Fruit fly (Drosophila melanogaster) whole organism, wandering third instar larva: ENCODE measurements around the gene Gmd.

Experiments
- Abd-B ChIP-seq: fragments of >200 bp; optimal IDR thresholded peaks from 2 replicates; lab custom pipeline; 2017; ENCODE audit warnings: missing biosample characterization, missing genetic modification characterization
- CG32264 ChIP-seq: fragments of 200-800 bp; sonication (Bioruptor generic); optimal IDR thresholded peaks from 2 replicates; lab custom pipeline; 2016; ENCODE audit warnings: missing biosample characterization, missing genetic modification characterization
- CG9705 ChIP-seq: fragments of 200-800 bp; sonication (Bioruptor generic); optimal IDR thresholded peaks from 2 replicates; lab custom pipeline; 2018; ENCODE audit warnings: missing biosample characterization, mild to moderate bottlenecking, missing genetic modification characterization
- CrebA ChIP-seq: fragments of 200-800 bp; sonication (Bioruptor generic); optimal IDR thresholded peaks from 2 replicates; lab custom pipeline; 2016; ENCODE audit warnings: missing biosample characterization, mild to moderate bottlenecking, missing genetic modification characterization, borderline replicate concordance
- Dfd ChIP-seq: fragments of >200 bp; optimal IDR thresholded peaks from 2 replicates; lab custom pipeline; 2017; ENCODE audit warnings: missing biosample characterization, missing genetic modification characterization
- Dif ChIP-seq: fragments of 200-275, 200-300 bp; sonication (Bioruptor generic); optimal IDR thresholded peaks from 2 replicates; lab custom pipeline; 2018; ENCODE audit warnings: missing biosample characterization, missing genetic modification characterization; ENCODE audit not compliant: partially characterized antibody
- GATAd ChIP-seq: sonication (Bioruptor generic); optimal IDR thresholded peaks from 2 replicates; lab custom pipeline; 2016; ENCODE audit warnings: missing biosample characterization, missing genetic modification characterization
- HLH106 ChIP-seq: fragments of 200-800 bp; optimal IDR thresholded peaks from 3 replicates; lab custom pipeline; 2019; ENCODE audit warnings: missing biosample characterization, mild to moderate bottlenecking, missing genetic modification characterization, moderate library complexity
- Hnf4 ChIP-seq: fragments of 200-800 bp; sonication (Bioruptor generic); optimal IDR thresholded peaks from 2 replicates; lab custom pipeline; 2016; ENCODE audit warnings: missing biosample characterization, mild to moderate bottlenecking, missing genetic modification characterization
- Hr78 ChIP-seq: fragments of >200 bp; optimal IDR thresholded peaks from 2 replicates; lab custom pipeline; 2017; ENCODE audit warnings: missing biosample characterization, missing genetic modification characterization
- Hr83 ChIP-seq: fragments of 200-300 bp; sonication (Bioruptor generic); optimal IDR thresholded peaks from 2 replicates; lab custom pipeline; 2016; ENCODE audit warnings: missing biosample characterization, mild to moderate bottlenecking, missing genetic modification characterization, moderate library complexity; ENCODE audit not compliant: poor library complexity, severe bottlenecking
- Jra ChIP-seq: sonication (Bioruptor generic); optimal IDR thresholded peaks from 2 replicates; lab custom pipeline; 2016; ENCODE audit warnings: missing biosample characterization, missing genetic modification characterization
- Mio ChIP-seq: sonication (Bioruptor generic); optimal IDR thresholded peaks from 2 replicates; lab custom pipeline; 2016; ENCODE audit warnings: missing biosample characterization, missing genetic modification characterization
- Myc ChIP-seq: fragments of >200 bp; optimal IDR thresholded peaks from 2 replicates; lab custom pipeline; 2017
- N ChIP-seq: fragments of >200 bp; optimal IDR thresholded peaks from 2 replicates; lab custom pipeline; 2018; ENCODE audit warnings: missing biosample characterization, missing external identifiers, missing genetic modification characterization
- OdsH ChIP-seq: fragments of 200-800 bp; sonication (Bioruptor generic); optimal IDR thresholded peaks from 2 replicates; lab custom pipeline; 2016; ENCODE audit warnings: missing biosample characterization, mild to moderate bottlenecking, missing genetic modification characterization
- Rel ChIP-seq, 2 experiments: fragments of 200-800 bp; sonication (Bioruptor generic) in 1 of 2; optimal IDR thresholded peaks; 2 replicates in 1 of 2; 3 replicates in 1 of 2; lab custom pipeline; 2016 to 2019; ENCODE audit warnings: mild to moderate bottlenecking in 2 of 2, missing biosample characterization in 2 of 2, missing genetic modification characterization in 2 of 2, moderate library complexity in 1 of 2
- Sp1 ChIP-seq: fragments of 200-800 bp; sonication (Bioruptor generic); optimal IDR thresholded peaks from 3 replicates; lab custom pipeline; 2019; ENCODE audit warnings: missing biosample characterization, mild to moderate bottlenecking, missing genetic modification characterization, moderate library complexity
- Vsx2 ChIP-seq: fragments of 200-300, 225-300 bp; sonication (Bioruptor generic); optimal IDR thresholded peaks from 2 replicates; lab custom pipeline; 2018; ENCODE audit warnings: missing biosample characterization, missing genetic modification characterization; ENCODE audit not compliant: partially characterized antibody
- br ChIP-seq: fragments of 200-800 bp; sonication (Bioruptor generic); optimal IDR thresholded peaks from 2 replicates; lab custom pipeline; 2016; ENCODE audit warnings: missing biosample characterization, missing genetic modification characterization
- brk ChIP-seq: fragments of 200-800 bp; sonication (Bioruptor generic); optimal IDR thresholded peaks from 2 replicates; lab custom pipeline; 2016; ENCODE audit warnings: missing biosample characterization, mild to moderate bottlenecking, missing genetic modification characterization
- dl ChIP-seq, 2 experiments: fragments of 175-275, 200-275 bp in 1 of 2; fragments of 200-275 bp in 1 of 2; sonication (Bioruptor generic); optimal IDR thresholded peaks; lab custom pipeline; 2018; ENCODE audit warnings: mild to moderate bottlenecking in 2 of 2, missing biosample characterization in 2 of 2, missing genetic modification characterization in 2 of 2, moderate library complexity in 2 of 2; ENCODE audit not compliant: partially characterized antibody in 2 of 2, insufficient read depth in 1 of 2
- dmrt93B ChIP-seq: fragments of 200-800 bp; sonication (Bioruptor generic); optimal IDR thresholded peaks from 2 replicates; lab custom pipeline; 2018; ENCODE audit warnings: missing biosample characterization, mild to moderate bottlenecking, missing genetic modification characterization
- dsf ChIP-seq: sonication (Bioruptor generic); optimal IDR thresholded peaks from 2 replicates; lab custom pipeline; 2016; ENCODE audit warnings: missing biosample characterization, missing genetic modification characterization, borderline replicate concordance
- ey ChIP-seq: fragments of 200-800 bp; sonication (Bioruptor generic); optimal IDR thresholded peaks from 2 replicates; lab custom pipeline; 2016; ENCODE audit warnings: missing biosample characterization, missing genetic modification characterization
- foxo ChIP-seq, 2 experiments: fragments of 200-800 bp; sonication (Bioruptor generic); optimal IDR thresholded peaks; 2 replicates in 1 of 2; 3 replicates in 1 of 2; lab custom pipeline; 2016 to 2017; ENCODE audit warnings: missing biosample characterization in 2 of 2, missing genetic modification characterization in 2 of 2
- fru ChIP-seq: fragments of 200-800 bp; sonication (Bioruptor generic); optimal IDR thresholded peaks from 3 replicates; lab custom pipeline; 2016; ENCODE audit warnings: missing biosample characterization, mild to moderate bottlenecking, missing genetic modification characterization
- h ChIP-seq: fragments of 200-800 bp; sonication (Bioruptor generic); optimal IDR thresholded peaks from 3 replicates; lab custom pipeline; 2016; ENCODE audit warnings: missing biosample characterization, mild to moderate bottlenecking, missing genetic modification characterization
- jim ChIP-seq: fragments of 175-275, 200-325 bp; sonication (Bioruptor generic); optimal IDR thresholded peaks from 2 replicates; lab custom pipeline; 2016; ENCODE audit warnings: missing biosample characterization, mild to moderate bottlenecking, missing genetic modification characterization
- lola ChIP-seq: fragments of >200 bp; optimal IDR thresholded peaks from 2 replicates; lab custom pipeline; 2017; ENCODE audit warnings: missing biosample characterization, missing genetic modification characterization
- pan ChIP-seq: fragments of >200 bp; optimal IDR thresholded peaks from 2 replicates; lab custom pipeline; 2017
- psq ChIP-seq: fragments of 200-800 bp; sonication (Bioruptor generic); optimal IDR thresholded peaks from 3 replicates; lab custom pipeline; 2017; ENCODE audit warnings: missing biosample characterization, mild to moderate bottlenecking, missing genetic modification characterization, moderate library complexity
- rgr ChIP-seq: fragments of 200-800 bp; sonication (Bioruptor generic); optimal IDR thresholded peaks from 3 replicates; lab custom pipeline; 2016; ENCODE audit warnings: missing biosample characterization, mild to moderate bottlenecking, missing genetic modification characterization
- sage ChIP-seq: fragments of 200-800 bp; sonication (Bioruptor generic); optimal IDR thresholded peaks from 2 replicates; lab custom pipeline; 2016; ENCODE audit warnings: missing biosample characterization, mild to moderate bottlenecking, missing genetic modification characterization
- sv ChIP-seq: fragments of 200-800 bp; sonication (Bioruptor generic); optimal IDR thresholded peaks from 3 replicates; lab custom pipeline; 2016; ENCODE audit warnings: missing biosample characterization, missing genetic modification characterization
- tai ChIP-seq: sonication (Bioruptor generic); optimal IDR thresholded peaks from 2 replicates; lab custom pipeline; 2016; ENCODE audit warnings: missing biosample characterization, missing genetic modification characterization
- usp ChIP-seq: fragments of >200 bp; optimal IDR thresholded peaks from 2 replicates; lab custom pipeline; 2017; ENCODE audit warnings: missing biosample characterization, missing genetic modification characterization
- woc ChIP-seq: sonication (Bioruptor generic); optimal IDR thresholded peaks from 2 replicates; lab custom pipeline; 2016; ENCODE audit warnings: missing biosample characterization, mild to moderate bottlenecking, missing genetic modification characterization

Gmd gene

DNA sequence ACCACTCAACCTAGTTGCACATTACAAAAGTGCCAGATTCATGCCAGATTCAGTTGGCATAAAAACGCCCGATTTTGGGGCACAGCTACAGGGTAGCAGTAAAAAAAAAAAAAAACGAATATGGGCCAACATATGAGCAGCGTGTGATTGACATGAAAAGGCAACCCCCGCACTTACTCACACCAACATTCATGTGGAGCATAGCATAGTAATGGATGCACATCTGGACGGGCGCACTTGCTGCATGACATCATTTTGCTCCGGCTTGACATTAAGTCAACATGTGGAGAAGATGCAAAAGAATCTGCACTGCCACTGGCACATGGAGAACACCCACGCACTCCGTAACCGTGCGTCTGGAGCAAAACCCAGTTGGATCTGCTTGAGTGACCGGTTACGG is 45.8 kb upstream of the Gmd start:
- no peak for TF ChIP-seq Myc (lab: Kevin White, UChicago)
- no peak for TF ChIP-seq pan (lab: Kevin White, UChicago)
- no peak for TF ChIP-seq OdsH (GFP tag; lab: Kevin White, UChicago)
- TF ChIP-seq Rel (GFP tag; optimal IDR thresholded peaks at IDR 0.05; lab: Kevin White, UChicago) = no peak
- TF ChIP-seq Rel (tag; optimal IDR thresholded peaks at IDR 0.05; lab: Kevin White, UChicago) = no peak

DNA sequence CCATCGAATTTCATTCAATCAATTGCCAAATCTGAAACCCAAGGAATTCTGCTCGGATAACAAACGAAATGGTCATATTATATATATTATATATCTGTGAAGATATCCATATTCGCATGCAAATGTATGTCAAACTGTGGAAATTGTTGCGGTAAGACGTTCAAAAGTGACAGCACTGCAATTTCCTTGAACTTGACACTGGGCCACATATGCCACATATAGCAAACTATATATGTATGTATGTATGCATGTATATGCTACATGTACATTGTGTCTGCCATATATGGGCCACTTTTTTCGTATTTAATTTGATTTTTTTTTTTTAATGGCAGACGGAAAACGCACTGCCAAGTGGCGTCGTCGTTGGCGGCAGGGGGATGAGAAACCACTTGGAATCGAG is 43.7 kb upstream of the Gmd start:
- TF ChIP-seq rgr (GFP tag; lab: Kevin White, UChicago) (no peak), fru (GFP tag; lab: Kevin White, UChicago) (no peak), Jra (GFP tag; lab: Kevin White, UChicago) (no peak), Dif (no peak), Vsx2 (GFP tag; lab: Kevin White, UChicago) (no peak), Hr78 (GFP tag; lab: Kevin White, UChicago) (no peak), foxo (GFP tag; optimal IDR thresholded peaks at IDR 0.05; lab: Kevin White, UChicago) (no peak), woc (GFP tag; lab: Kevin White, UChicago) (no peak), dl (GFP tag; optimal IDR thresholded peaks at IDR 0.05; lab: Kevin White, UChicago; ENCODE audit: insufficient read depth in 1 of 2, partially characterized antibody in 2 of 2) (no peak), OdsH (GFP tag; lab: Kevin White, UChicago) (no peak), lola (no peak), CG9705 (GFP tag; lab: Kevin White, UChicago) (no peak), brk (GFP tag; lab: Kevin White, UChicago) (no peak), Myc (lab: Kevin White, UChicago) (no peak), pan (lab: Kevin White, UChicago) (no peak), usp (GFP tag; lab: Kevin White, UChicago) (no peak), HLH106 (tag; lab: Kevin White, UChicago) (no peak), Hnf4 (GFP tag; lab: Kevin White, UChicago) (no peak), Sp1 (GFP tag; lab: Kevin White, UChicago) (no peak)

DNA sequence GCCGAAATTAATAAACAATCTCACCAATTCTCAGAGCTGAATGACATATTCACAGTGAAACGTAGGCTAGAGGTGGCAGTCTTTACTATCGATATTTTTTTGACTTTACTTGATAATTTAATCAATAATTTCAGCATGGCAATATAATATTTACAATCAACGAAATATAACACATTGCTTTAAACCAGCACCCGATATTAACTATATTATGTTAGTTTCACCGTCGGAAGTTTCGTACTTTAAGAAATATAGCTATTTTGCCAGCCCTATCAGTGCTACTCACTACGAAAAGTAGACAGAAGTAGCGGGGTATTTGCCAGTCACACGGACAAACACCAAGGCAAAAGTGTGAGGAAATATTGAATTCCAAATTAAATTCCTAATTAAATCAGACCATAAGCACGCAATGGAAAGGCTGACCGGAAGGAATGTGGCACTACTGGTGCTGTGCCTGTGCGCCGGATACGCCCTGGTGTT is 34.0 kb upstream of the Gmd start, which contains the start of the genes CG31917, Tfb5 and SelT:
CG31917 (minus strand) TSS at position 51 of the 477 bp plus-strand sequence.
Tfb5 (minus strand) TSS at position 51 of the 477 bp plus-strand sequence.
SelT (plus strand) TSS at position 139 of the 477 bp plus-strand sequence.
- TF ChIP-seq dsf (no peak), OdsH (GFP tag; lab: Kevin White, UChicago) (peak; percentile 55), jim (GFP tag; lab: Kevin White, UChicago) (no peak), Hr78 (GFP tag; lab: Kevin White, UChicago) (no peak), sv (GFP tag; lab: Kevin White, UChicago) (peak; percentile 45), Mio (no peak), woc (GFP tag; lab: Kevin White, UChicago) (peak; percentile 92), ey (GFP tag; lab: Kevin White, UChicago) (peak; percentile 72), psq (GFP tag; lab: Kevin White, UChicago) (peak; percentile 45), Dif (no peak), lola (no peak), Hnf4 (GFP tag; lab: Kevin White, UChicago) (no peak), rgr (GFP tag; lab: Kevin White, UChicago) (peak; percentile 75), Dfd (no peak), Hr83 (GFP tag; lab: Kevin White, UChicago) (no peak), GATAd (no peak), dmrt93B (GFP tag; lab: Kevin White, UChicago) (no peak), usp (GFP tag; lab: Kevin White, UChicago) (no peak), HLH106 (tag; lab: Kevin White, UChicago) (peak; percentile 67), Sp1 (GFP tag; lab: Kevin White, UChicago) (peak; percentile 55), foxo (GFP tag; optimal IDR thresholded peaks at IDR 0.05; lab: Kevin White, UChicago) (peak in 1 of 2 experiments; percentile 66), Myc (lab: Kevin White, UChicago) (peak; percentile 93), h (GFP tag; lab: Kevin White, UChicago) (peak; percentile 79), Rel (GFP tag; optimal IDR thresholded peaks at IDR 0.05; lab: Kevin White, UChicago) (no peak), Rel (tag; optimal IDR thresholded peaks at IDR 0.05; lab: Kevin White, UChicago) (no peak), CG9705 (GFP tag; lab: Kevin White, UChicago) (peak; percentile 37), pan (lab: Kevin White, UChicago) (no peak), brk (GFP tag; lab: Kevin White, UChicago) (no peak), Jra (GFP tag; lab: Kevin White, UChicago) (no peak), N (GFP tag; lab: Kevin White, UChicago) (no peak), CrebA (GFP tag; lab: Kevin White, UChicago) (no peak), dl (GFP tag; optimal IDR thresholded peaks at IDR 0.05; lab: Kevin White, UChicago; ENCODE audit: insufficient read depth in 1 of 2, partially characterized antibody in 2 of 2) (no peak), Abd-B (GFP tag; lab: Kevin White, UChicago) (no peak), fru (GFP tag; lab: Kevin White, UChicago) (peak; percentile 52), CG32264 (peak; percentile 46), Vsx2 (GFP tag; lab: Kevin White, UChicago) (no peak), tai (GFP tag; lab: Kevin White, UChicago) (no peak), sage (GFP tag; lab: Kevin White, UChicago) (no peak), br (GFP tag; lab: Kevin White, UChicago) (peak; percentile 60)
- TF ChIP-seq, all 38 proteins: peak for 15
